Fruit fly (Drosophila melanogaster) whole organism, embryonic: Measurements from ENCODE around the gene CG32599.

Source experiments
- CG10366 ChIP-seq: fragments of 200-800 bp; sonication (Bioruptor generic); IDR thresholded peaks from 2 replicates; pipeline ENCODE4 v1.3.6; 2022; ENCODE audit warnings: missing biosample characterization, missing genetic modification characterization
- CG10654 ChIP-seq: fragments of 200-800 bp; sonication (Bioruptor generic); optimal IDR thresholded peaks from 2 replicates; lab custom pipeline; 2016; ENCODE audit warnings: missing biosample characterization, missing genetic modification characterization
- CG11093 ChIP-seq: fragments of 200-800 bp; sonication (Bioruptor generic); IDR thresholded peaks from 3 replicates; pipeline ENCODE4 v1.3.6; 2022; ENCODE audit warnings: missing biosample characterization, missing genetic modification characterization
- CG12236 ChIP-seq: fragments of 200-800 bp; sonication (Bioruptor generic); optimal IDR thresholded peaks from 2 replicates; lab custom pipeline; 2016; ENCODE audit warnings: missing biosample characterization, missing genetic modification characterization
- CG14860 ChIP-seq: fragments of 200-800 bp; sonication (Bioruptor generic); IDR thresholded peaks from 3 replicates; pipeline ENCODE4 v1.3.6; 2022; ENCODE audit warnings: missing biosample characterization, missing genetic modification characterization; ENCODE audit not compliant: partially characterized antibody
- CG14965 ChIP-seq: fragments of 200-800 bp; sonication (Bioruptor generic); optimal IDR thresholded peaks from 2 replicates; lab custom pipeline; 2016; ENCODE audit warnings: missing biosample characterization, missing genetic modification characterization, borderline replicate concordance
- CG15011 ChIP-seq: fragments of 200-800 bp; sonication (Bioruptor generic); optimal IDR thresholded peaks from 3 replicates; lab custom pipeline; 2018; ENCODE audit warnings: missing biosample characterization, mild to moderate bottlenecking, missing genetic modification characterization
- CG15479 ChIP-seq: fragments of 200-800 bp; sonication (Bioruptor generic); optimal IDR thresholded peaks from 3 replicates; lab custom pipeline; 2019; ENCODE audit warnings: missing biosample characterization, mild to moderate bottlenecking, missing genetic modification characterization, moderate library complexity
- CG17385 ChIP-seq: fragments of 200-800 bp; sonication (Bioruptor generic); optimal IDR thresholded peaks from 3 replicates; lab custom pipeline; 2018; ENCODE audit warnings: missing biosample characterization, mild to moderate bottlenecking, missing genetic modification characterization
- CG17612 ChIP-seq: fragments of 200-800 bp; sonication (Bioruptor generic); IDR thresholded peaks from 2 replicates; pipeline ENCODE4 v1.3.6; 2022; ENCODE audit warnings: missing biosample characterization, missing genetic modification characterization
- CG2116 ChIP-seq: fragments of 200-800 bp; sonication (Bioruptor generic); optimal IDR thresholded peaks from 3 replicates; lab custom pipeline; 2018; ENCODE audit warnings: missing biosample characterization, mild to moderate bottlenecking, missing genetic modification characterization
- CG2199 ChIP-seq: fragments of 200-800 bp; sonication (Bioruptor generic); IDR thresholded peaks from 3 replicates; pipeline ENCODE4 v1.3.6; 2022; ENCODE audit warnings: missing biosample characterization, missing genetic modification characterization
- CG30431 ChIP-seq: fragments of 200-800 bp; sonication (Bioruptor generic); optimal IDR thresholded peaks from 2 replicates; lab custom pipeline; 2017; ENCODE audit warnings: missing biosample characterization, missing genetic modification characterization
- CG31388 ChIP-seq: fragments of 200-800 bp; sonication (Bioruptor generic); optimal IDR thresholded peaks from 2 replicates; lab custom pipeline; 2016; ENCODE audit warnings: missing biosample characterization, missing genetic modification characterization
- CG32767 ChIP-seq: fragments of 200-800 bp; sonication (Bioruptor generic); IDR thresholded peaks from 2 replicates; pipeline ENCODE4 v1.3.6; 2022; ENCODE audit warnings: missing biosample characterization, missing genetic modification characterization
- CG6689 ChIP-seq: fragments of 200-800 bp; sonication (Bioruptor generic); IDR thresholded peaks from 2 replicates; pipeline ENCODE4 v1.3.6; 2022; ENCODE audit warnings: missing biosample characterization, missing genetic modification characterization
- CG6813 ChIP-seq: fragments of 200-800 bp; sonication (Bioruptor generic); optimal IDR thresholded peaks from 2 replicates; lab custom pipeline; 2017; ENCODE audit warnings: missing biosample characterization, missing genetic modification characterization, mild to moderate bottlenecking, moderate library complexity, missing genetic modification reagents
- CG7271 ChIP-seq: fragments of 200-800 bp; sonication (Bioruptor generic); optimal IDR thresholded peaks from 2 replicates; lab custom pipeline; 2018; ENCODE audit warnings: missing biosample characterization, mild to moderate bottlenecking, missing genetic modification characterization, moderate library complexity
- CG7839 ChIP-seq: fragments of 200-800 bp; sonication (Bioruptor generic); optimal IDR thresholded peaks from 3 replicates; lab custom pipeline; 2018; ENCODE audit warnings: missing biosample characterization, mild to moderate bottlenecking, missing genetic modification characterization, moderate library complexity
- CoRest ChIP-seq: fragments of 200-800 bp; sonication (Bioruptor generic); optimal IDR thresholded peaks from 3 replicates; lab custom pipeline; 2018; ENCODE audit warnings: missing biosample characterization, mild to moderate bottlenecking, missing genetic modification characterization, moderate library complexity
- D19B ChIP-seq: fragments of 200-800 bp; sonication (Bioruptor generic); optimal IDR thresholded peaks from 2 replicates; lab custom pipeline; 2017; ENCODE audit warnings: missing biosample characterization, mild to moderate bottlenecking, missing genetic modification characterization
- Dad ChIP-seq: fragments of 200-800 bp; sonication (Bioruptor generic); optimal IDR thresholded peaks from 3 replicates; lab custom pipeline; 2016; ENCODE audit warnings: missing biosample characterization, missing genetic modification characterization
- Drgx ChIP-seq: fragments of 200-800 bp; sonication (Bioruptor generic); IDR thresholded peaks from 2 replicates; pipeline ENCODE4 v1.3.6; 2022; ENCODE audit warnings: missing biosample characterization, missing genetic modification characterization
- Ets97D ChIP-seq: fragments of 200-800 bp; sonication (Bioruptor generic); optimal IDR thresholded peaks from 3 replicates; lab custom pipeline; 2016; ENCODE audit warnings: missing biosample characterization, missing genetic modification characterization
- Fer3 ChIP-seq: fragments of 200-800 bp; sonication (Bioruptor generic); optimal IDR thresholded peaks from 2 replicates; lab custom pipeline; 2018; ENCODE audit warnings: missing biosample characterization, mild to moderate bottlenecking, missing genetic modification characterization, moderate library complexity
- HLHmδ ChIP-seq: fragments of 200-800 bp; sonication (Bioruptor generic); optimal IDR thresholded peaks from 2 replicates; lab custom pipeline; 2018; ENCODE audit warnings: missing biosample characterization, mild to moderate bottlenecking, missing genetic modification characterization, moderate library complexity
- Hr3 ChIP-seq: fragments of 200-800 bp; sonication (Bioruptor generic); optimal IDR thresholded peaks from 3 replicates; lab custom pipeline; 2016; ENCODE audit warnings: missing biosample characterization, missing genetic modification characterization
- Meics ChIP-seq: fragments of 200-800 bp; sonication (Bioruptor generic); optimal IDR thresholded peaks from 2 replicates; lab custom pipeline; 2017; ENCODE audit warnings: missing biosample characterization, mild to moderate bottlenecking, missing genetic modification characterization
- Oli ChIP-seq: fragments of 200-800 bp; sonication (Bioruptor generic); optimal IDR thresholded peaks from 2 replicates; lab custom pipeline; 2018; ENCODE audit warnings: missing biosample characterization, mild to moderate bottlenecking, missing genetic modification characterization, moderate library complexity
- Sox100B ChIP-seq: fragments of 200-800 bp; sonication (Bioruptor generic); optimal IDR thresholded peaks from 3 replicates; lab custom pipeline; 2018; ENCODE audit warnings: missing biosample characterization, mild to moderate bottlenecking, missing genetic modification characterization
- Sry-β ChIP-seq: fragments of 200-800 bp; sonication (Bioruptor generic); optimal IDR thresholded peaks from 2 replicates; lab custom pipeline; 2018; ENCODE audit warnings: missing biosample characterization, mild to moderate bottlenecking, missing genetic modification characterization, moderate library complexity
- ara ChIP-seq: fragments of 200-800 bp; sonication (Bioruptor generic); IDR thresholded peaks from 2 replicates; pipeline ENCODE4 v1.3.6; 2022; ENCODE audit warnings: missing biosample characterization, missing genetic modification characterization
- bowl ChIP-seq: fragments of 200-800 bp; sonication (Bioruptor generic); IDR thresholded peaks from 2 replicates; pipeline ENCODE4 v1.3.6; 2022; ENCODE audit warnings: missing biosample characterization, missing genetic modification characterization
- crc ChIP-seq: fragments of 200-800 bp; sonication (Bioruptor generic); optimal IDR thresholded peaks from 2 replicates; lab custom pipeline; 2016; ENCODE audit warnings: missing biosample characterization, missing genetic modification characterization
- ems ChIP-seq: fragments of 200-800 bp; sonication (Bioruptor generic); optimal IDR thresholded peaks from 3 replicates; lab custom pipeline; 2016; ENCODE audit warnings: missing biosample characterization, missing genetic modification characterization
- en ChIP-seq: fragments of 200-800 bp; sonication (Bioruptor generic); optimal IDR thresholded peaks from 2 replicates; lab custom pipeline; 2016; ENCODE audit warnings: missing biosample characterization, missing genetic modification characterization
- gcm ChIP-seq: fragments of 200-800 bp; sonication (Bioruptor generic); optimal IDR thresholded peaks from 2 replicates; lab custom pipeline; 2019; ENCODE audit warnings: missing biosample characterization, mild to moderate bottlenecking, missing genetic modification characterization, moderate library complexity
- grn ChIP-seq: fragments of 200-800 bp; sonication (Bioruptor generic); optimal IDR thresholded peaks from 3 replicates; lab custom pipeline; 2017; ENCODE audit warnings: missing biosample characterization, missing genetic modification characterization
- h ChIP-seq: fragments of >200 bp; optimal IDR thresholded peaks from 2 replicates; lab custom pipeline; 2017
- hb ChIP-seq: fragments of 200-800 bp; sonication (Bioruptor generic); IDR thresholded peaks from 3 replicates; pipeline ENCODE4 v1.3.6; 2022; ENCODE audit warnings: missing biosample characterization, missing genetic modification characterization; ENCODE audit not compliant: partially characterized antibody
- ind ChIP-seq: fragments of 200-800 bp; sonication (Bioruptor generic); optimal IDR thresholded peaks from 3 replicates; lab custom pipeline; 2016; ENCODE audit warnings: missing biosample characterization, missing genetic modification characterization
- ken ChIP-seq: fragments of 200-800 bp; sonication (Bioruptor generic); IDR thresholded peaks from 3 replicates; pipeline ENCODE4 v1.3.6; 2022; ENCODE audit warnings: missing biosample characterization, missing genetic modification characterization
- knrl ChIP-seq: fragments of 200-800 bp; sonication (Bioruptor generic); IDR thresholded peaks from 3 replicates; pipeline ENCODE4 v1.3.6; 2022; ENCODE audit warnings: missing biosample characterization, missing genetic modification characterization; ENCODE audit not compliant: partially characterized antibody
- lbe ChIP-seq: fragments of 200-800 bp; sonication (Bioruptor generic); optimal IDR thresholded peaks from 2 replicates; lab custom pipeline; 2016; ENCODE audit warnings: missing biosample characterization, mild to moderate bottlenecking, missing genetic modification characterization
- nerfin-2 ChIP-seq: fragments of 200-800 bp; sonication (Bioruptor generic); IDR thresholded peaks from 2 replicates; pipeline ENCODE4 v1.3.6; 2022; ENCODE audit warnings: missing biosample characterization, missing genetic modification characterization; ENCODE audit not compliant: partially characterized antibody
- nom ChIP-seq: fragments of 200-800 bp; sonication (Bioruptor generic); optimal IDR thresholded peaks from 2 replicates; lab custom pipeline; 2017; ENCODE audit warnings: missing biosample characterization, missing genetic modification characterization, mild to moderate bottlenecking, moderate library complexity, missing genetic modification reagents
- psq ChIP-seq: fragments of 200-800 bp; sonication (Bioruptor generic); optimal IDR thresholded peaks from 2 replicates; lab custom pipeline; 2017; ENCODE audit warnings: missing biosample characterization, missing genetic modification characterization
- sima ChIP-seq: fragments of 200-800 bp; sonication (Bioruptor generic); optimal IDR thresholded peaks from 2 replicates; lab custom pipeline; 2016; ENCODE audit warnings: missing biosample characterization, missing genetic modification characterization
- slbo ChIP-seq: fragments of 200-800 bp; sonication (Bioruptor generic); IDR thresholded peaks from 2 replicates; pipeline ENCODE4 v1.3.6; 2022; ENCODE audit warnings: missing biosample characterization, missing genetic modification characterization
- sna ChIP-seq: fragments of 200-800 bp; sonication (Bioruptor generic); IDR thresholded peaks from 2 replicates; pipeline ENCODE4 v1.3.6; 2022; ENCODE audit warnings: missing biosample characterization, missing genetic modification characterization; ENCODE audit not compliant: partially characterized antibody
- ssp ChIP-seq: fragments of 200-800 bp; sonication (Bioruptor generic); IDR thresholded peaks from 2 replicates; pipeline ENCODE4 v1.3.6; 2022; ENCODE audit warnings: missing biosample characterization, missing genetic modification characterization

The CG32599 gene

dm6 chrX:14218045-14218483 is 25.4 kb upstream of the CG32599 start (continued):
- TF ChIP-seq CG10366 (GFP tag; lab: Robert Waterston, UW) (peak; percentile 82), sima (peak; percentile 53), ind (GFP tag; lab: Kevin White, UChicago) (peak; percentile 82), ara (GFP tag; lab: Robert Waterston, UW) (peak; percentile 82), CG15479 (no peak), CG6689 (GFP tag; lab: Robert Waterston, UW) (peak; percentile 89), Sox100B (GFP tag; lab: Kevin White, UChicago) (peak; percentile 89), CG17612 (GFP tag; lab: Robert Waterston, UW) (peak; percentile 70), CG12236 (GFP tag; lab: Kevin White, UChicago) (peak; percentile 27), CG2116 (GFP tag; lab: Kevin White, UChicago) (peak; percentile 40), knrl (no peak), hb (no peak), CG14965 (GFP tag; lab: Kevin White, UChicago) (no peak), Hr3 (GFP tag; lab: Kevin White, UChicago) (peak; percentile 87), Meics (GFP tag; lab: Kevin White, UChicago) (peak; percentile 87), CG2199 (GFP tag; lab: Robert Waterston, UW) (peak; percentile 50; the same call in 1 of the 3 replicates), CG30431 (GFP tag; lab: Kevin White, UChicago) (peak; percentile 70), CG10654 (peak; percentile 78), Oli (tag; lab: Kevin White, UChicago) (peak; percentile 88), lbe (GFP tag; lab: Kevin White, UChicago) (peak; percentile 95), CG32767 (peak; percentile 88), grn (GFP tag; lab: Kevin White, UChicago) (peak; percentile 33), CG14860 (no peak), ems (GFP tag; lab: Kevin White, UChicago) (peak; percentile 44), ssp (GFP tag; lab: Robert Waterston, UW) (peak; percentile 61), CG17385 (GFP tag; lab: Kevin White, UChicago) (peak; percentile 84), Ets97D (GFP tag; lab: Kevin White, UChicago) (peak; percentile 33), CG31388 (GFP tag; lab: Kevin White, UChicago) (peak; percentile 66), CoRest (tag; lab: Kevin White, UChicago) (peak; percentile 90), Drgx (peak; percentile 97), Sry-β (GFP tag; lab: Kevin White, UChicago) (no peak), CG15011 (peak; percentile 80), nerfin-2 (GFP tag; lab: Robert Waterston, UW) (no peak), psq (GFP tag; lab: Kevin White, UChicago) (peak; percentile 33), CG7839 (peak; percentile 92), CG7271 (peak; percentile 60), gcm (GFP tag; lab: Kevin White, UChicago) (peak; percentile 86), h (lab: Kevin White, UChicago) (no peak), CG11093 (peak; percentile 70; the same call in 2 of the 3 replicates), HLHmδ (no peak), bowl (GFP tag; lab: Robert Waterston, UW) (peak; percentile 61; the same call in 1 of the 2 replicates), sna (GFP tag; lab: Robert Waterston, UW) (no peak), nom (peak; percentile 96), CG6813 (peak; percentile 83), crc (GFP tag; lab: Kevin White, UChicago) (peak; percentile 69), ken (GFP tag; lab: Robert Waterston, UW) (peak; percentile 79), D19B (peak; percentile 74), Dad (peak; percentile 52), Fer3 (tag; lab: Kevin White, UChicago) (peak; percentile 89), slbo (peak; percentile 89), en (GFP tag; lab: Kevin White, UChicago) (peak; percentile 45)
